Worm (Caenorhabditis elegans): ENCODE results near the gene pitr-2.

The pitr-2 gene

ce11 chrV:9132043-9132442 is 5.5 kb downstream of the pitr-2 start, which contains the start of gene F21C10.1:
Gene F21C10.1 (plus strand): TSS chrV:9132343.
- TF ChIP-seq unc-86 (tag; optimal IDR thresholded peaks at IDR 0.05) (no peak), npax-4 (tag; optimal IDR thresholded peaks at IDR 0.05) (no peak), gmeb-2 (tag; optimal IDR thresholded peaks at IDR 0.05) (no peak), pat-9 (tag; optimal IDR thresholded peaks at IDR 0.05) (no peak), ceh-19 (GFP tag; optimal IDR thresholded peaks at IDR 0.05) (no peak), odd-2 (tag; optimal IDR thresholded peaks at IDR 0.05) (no peak), ceh-48 (tag; optimal IDR thresholded peaks at IDR 0.05) (no peak), T23F11.4 (GFP tag; optimal IDR thresholded peaks at IDR 0.05) (no peak)

- TF ChIP-seq elt-2 (tag; optimal IDR thresholded peaks at IDR 0.05) (no peak), fkh-10 (GFP tag; optimal IDR thresholded peaks at IDR 0.05) (no peak), hlh-6 (tag; optimal IDR thresholded peaks at IDR 0.05) (no peak), nfya-1 (tag; optimal IDR thresholded peaks at IDR 0.05) (no peak), syd-9 (tag; optimal IDR thresholded peaks at IDR 0.05) (no peak), C38D4.7 (GFP tag; optimal IDR thresholded peaks at IDR 0.05) (no peak), lim-6 (tag; optimal IDR thresholded peaks at IDR 0.05) (no peak), ceh-34 (tag; optimal IDR thresholded peaks at IDR 0.05) (no peak), pat-9 (tag; optimal IDR thresholded peaks at IDR 0.05) (no peak), eyg-1 (tag; optimal IDR thresholded peaks at IDR 0.05) (no peak)
Observed at ce11 chrV:9130766-9131165, 6.8 kb downstream of the pitr-2 start, which contains the start of gene F21C10.19. Gene F21C10.19 (plus strand): TSS chrV:9131066.

- peak; percentile 27 for TF ChIP-seq hlh-30 (tag; optimal IDR thresholded peaks at IDR 0.05; ENCODE audit: insufficient read depth)
- peak; percentile 40 for TF ChIP-seq unc-42 (tag; optimal IDR thresholded peaks at IDR 0.05)
- no peak for TF ChIP-seq ceh-9 (tag; optimal IDR thresholded peaks at IDR 0.05)
Observed at ce11 chrV:9128562-9128961, 9.0 kb downstream of the pitr-2 start.

- TF ChIP-seq fkh-10 (GFP tag; optimal IDR thresholded peaks at IDR 0.05) (no peak), elt-4 (tag; optimal IDR thresholded peaks at IDR 0.05) (no peak), ceh-22 (tag; optimal IDR thresholded peaks at IDR 0.05) (no peak), dve-1 (tag; optimal IDR thresholded peaks at IDR 0.05) (no peak), lim-6 (tag; optimal IDR thresholded peaks at IDR 0.05) (no peak), tbx-7 (tag; optimal IDR thresholded peaks at IDR 0.05) (no peak), eyg-1 (tag; optimal IDR thresholded peaks at IDR 0.05) (no peak), unc-3 (GFP tag; conservative IDR thresholded peaks at IDR 0.05) (no peak), unc-3 (tag; optimal IDR thresholded peaks at IDR 0.05) (no peak), madf-2 (tag; optimal IDR thresholded peaks at IDR 0.05) (no peak), pha-2 (tag; optimal IDR thresholded peaks at IDR 0.05) (no peak), ceh-48 (tag; optimal IDR thresholded peaks at IDR 0.05) (no peak), ceh-45 (GFP tag; IDR thresholded peaks at IDR 0.05) (no peak), ceh-2 (tag; optimal IDR thresholded peaks at IDR 0.05) (no peak), ceh-30 (tag; optimal IDR thresholded peaks at IDR 0.05) (no peak), pqm-1 (tag; optimal IDR thresholded peaks at IDR 0.05) (no peak), ceh-34 (tag; optimal IDR thresholded peaks at IDR 0.05) (no peak)
Observed at ce11 chrV:9127773-9128172, 9.7 kb downstream of the pitr-2 start, which contains the start of gene F21C10.3. Gene F21C10.3 (plus strand): TSS chrV:9128073.

ce11 chrV:9126316-9126715 is 11.2 kb downstream of the pitr-2 start, which contains the start of gene F21C10.4:
Gene F21C10.4 (plus strand): TSS chrV:9126616.
- TF ChIP-seq pqm-1 (tag; optimal IDR thresholded peaks at IDR 0.05): no peak
- no peak for TF ChIP-seq ceh-30 (tag; optimal IDR thresholded peaks at IDR 0.05)
- no peak for TF ChIP-seq F13H6.1 (tag; optimal IDR thresholded peaks at IDR 0.05)
- no peak for TF ChIP-seq fkh-10 (GFP tag; optimal IDR thresholded peaks at IDR 0.05)
- TF ChIP-seq sdc-2 (tag; optimal IDR thresholded peaks at IDR 0.05): no peak
- TF ChIP-seq tbx-7 (tag; optimal IDR thresholded peaks at IDR 0.05): no peak
- TF ChIP-seq rnt-1 (tag; optimal IDR thresholded peaks at IDR 0.05): no peak
- TF ChIP-seq T23F11.4 (GFP tag; optimal IDR thresholded peaks at IDR 0.05): no peak
- no peak for TF ChIP-seq tbx-2 (tag; optimal IDR thresholded peaks at IDR 0.05)
- TF ChIP-seq pha-4 (tag; optimal IDR thresholded peaks at IDR 0.05): no peak
- TF ChIP-seq unc-55 (GFP tag; optimal IDR thresholded peaks at IDR 0.05): no peak
- no peak for TF ChIP-seq C08G9.2 (tag; optimal IDR thresholded peaks at IDR 0.05)
- TF ChIP-seq ceh-34 (tag; optimal IDR thresholded peaks at IDR 0.05): no peak
- TF ChIP-seq C38D4.7 (GFP tag; optimal IDR thresholded peaks at IDR 0.05): no peak
- TF ChIP-seq elt-4 (tag; optimal IDR thresholded peaks at IDR 0.05): no peak
- TF ChIP-seq pat-9 (tag; optimal IDR thresholded peaks at IDR 0.05): no peak
- TF ChIP-seq eyg-1 (tag; optimal IDR thresholded peaks at IDR 0.05): no peak
- no peak for TF ChIP-seq nfya-1 (tag; optimal IDR thresholded peaks at IDR 0.05)
